Worm (Caenorhabditis elegans) whole organism, mixed stage, embryonic: ENCODE measurements around the gene gly-3.

Source experiments
- ces-1 ChIP-seq: fragments of 150-350 bp; optimal IDR thresholded peaks from 2 replicates; lab custom pipeline; 2014; ENCODE audit warnings: missing biosample characterization, missing genetic modification reagents, missing genetic modification characterization
- elt-3 ChIP-seq: fragments of 150-350 bp; optimal IDR thresholded peaks from 2 replicates; lab custom pipeline; 2014; ENCODE audit warnings: missing biosample characterization, missing genetic modification characterization
- mep-1 ChIP-seq: fragments of 150-350 bp; optimal IDR thresholded peaks from 2 replicates; lab custom pipeline; 2017; ENCODE audit warnings: missing biosample characterization, missing genetic modification reagents, missing genetic modification characterization, inconsistent platforms
- tbx-8 ChIP-seq: fragments of 200-800 bp; sonication (Bioruptor generic); optimal IDR thresholded peaks from 2 replicates; lab custom pipeline; 2018; ENCODE audit warnings: mild to moderate bottlenecking, missing genetic modification characterization, moderate library complexity, missing compliant biosample characterization
- unc-62 ChIP-seq: fragments of 150-350 bp; optimal IDR thresholded peaks from 2 replicates; lab custom pipeline; 2014; ENCODE audit warnings: missing biosample characterization, missing genetic modification reagents, missing genetic modification characterization

ce11 chrIII:7941417-7941816 lies 23.9 kb upstream of the gly-3 start, which contains the start of gene kle-2:
- no peak for TF ChIP-seq mep-1 (tag; lab: Kevin White, UChicago)
- no peak for TF ChIP-seq ces-1 (GFP tag; lab: Kevin White, UChicago)
- TF ChIP-seq unc-62 (GFP tag; lab: Kevin White, UChicago), result no peak
- no peak for TF ChIP-seq tbx-8 (GFP tag; lab: Kevin White, UChicago)
- no peak for TF ChIP-seq elt-3 (tag; lab: Kevin White, UChicago)
